Fruit fly (Drosophila melanogaster) Kc167 (cell line): ENCODE data around the gene Ccp84Ac.

Experiments used
- Myc ChIP-seq: fragments of >200 bp; optimal IDR thresholded peaks from 2 replicates; lab custom pipeline; 2017; ENCODE audit warnings: missing external identifiers
- Sin3A ChIP-seq: fragments of >200 bp; optimal IDR thresholded peaks from 2 replicates; lab custom pipeline; 2018; ENCODE audit warnings: missing external identifiers
- h ChIP-seq: fragments of >200 bp; optimal IDR thresholded peaks from 3 replicates; lab custom pipeline; 2018; ENCODE audit warnings: missing external identifiers
- insv ChIP-seq: fragments of >200 bp; optimal IDR thresholded peaks from 3 replicates; lab custom pipeline; 2018; ENCODE audit warnings: missing external identifiers
- psq ChIP-seq: fragments of >200 bp; optimal IDR thresholded peaks from 2 replicates; lab custom pipeline; 2017; ENCODE audit warnings: missing external identifiers
- ttk ChIP-seq: sonication (Bioruptor generic); optimal IDR thresholded peaks from 2 replicates; lab custom pipeline; 2017; ENCODE audit warnings: missing external identifiers

Ccp84Ac gene

dm6 chr3R:6667245-6667644 lies 28.8 kb downstream of the Ccp84Ac start:
- TF ChIP-seq ttk (lab: Kevin White, UChicago) = no peak
- TF ChIP-seq psq (lab: Kevin White, UChicago) = no peak
- TF ChIP-seq Myc (lab: Kevin White, UChicago) = no peak
- no peak for TF ChIP-seq Sin3A (lab: Kevin White, UChicago)
- no peak for TF ChIP-seq insv
- no peak for TF ChIP-seq h (lab: Kevin White, UChicago)

dm6 chr3R:6665117-6665654 lies 30.9 kb downstream of the Ccp84Ac start:
- no peak for TF ChIP-seq ttk (lab: Kevin White, UChicago)
- no peak for TF ChIP-seq h (lab: Kevin White, UChicago)
- no peak for TF ChIP-seq psq (lab: Kevin White, UChicago)
- TF ChIP-seq Myc (lab: Kevin White, UChicago) = no peak
- TF ChIP-seq insv = no peak
- no peak for TF ChIP-seq Sin3A (lab: Kevin White, UChicago)

dm6 chr3R:6664371-6665116 lies 31.5 kb downstream of the Ccp84Ac start:
- TF ChIP-seq psq (lab: Kevin White, UChicago) = no peak
- no peak for TF ChIP-seq h (lab: Kevin White, UChicago)
- no peak for TF ChIP-seq ttk (lab: Kevin White, UChicago)
- TF ChIP-seq Sin3A (lab: Kevin White, UChicago) = no peak
- TF ChIP-seq Myc (lab: Kevin White, UChicago) = no peak

dm6 chr3R:6663289-6663666 lies 32.8 kb downstream of the Ccp84Ac start:
- TF ChIP-seq ttk (lab: Kevin White, UChicago) = no peak
- no peak for TF ChIP-seq psq (lab: Kevin White, UChicago)
- no peak for TF ChIP-seq h (lab: Kevin White, UChicago)
- no peak for TF ChIP-seq Sin3A (lab: Kevin White, UChicago)
- TF ChIP-seq Myc (lab: Kevin White, UChicago) = no peak
- TF ChIP-seq insv = no peak

dm6 chr3R:6662613-6663288 lies 33.3 kb downstream of the Ccp84Ac start:
- TF ChIP-seq insv = no peak
- TF ChIP-seq Myc (lab: Kevin White, UChicago) = no peak
- TF ChIP-seq psq (lab: Kevin White, UChicago) = no peak
- TF ChIP-seq Sin3A (lab: Kevin White, UChicago) = no peak
- no peak for TF ChIP-seq ttk (lab: Kevin White, UChicago)
- TF ChIP-seq h (lab: Kevin White, UChicago) = no peak

- TF ChIP-seq insv = no peak
- TF ChIP-seq Myc (lab: Kevin White, UChicago) = no peak
- TF ChIP-seq h (lab: Kevin White, UChicago) = no peak
These were observed 36.1 kb downstream of the Ccp84Ac start, which contains the start of gene agt for dm6 chr3R:6659941-6660340. Gene agt (minus strand): TSS chr3R:6660100.

- TF ChIP-seq psq (lab: Kevin White, UChicago) (no peak), Sin3A (lab: Kevin White, UChicago) (no peak), insv (no peak), h (lab: Kevin White, UChicago) (no peak), Myc (lab: Kevin White, UChicago) (no peak), ttk (lab: Kevin White, UChicago) (no peak)
These were observed 38.5 kb downstream of the Ccp84Ac start, which contains the start of the genes CG1307 and twr for dm6 chr3R:6657278-6658246. Gene CG1307 (minus strand): TSS chr3R:6657442. Gene twr (plus strand): TSS chr3R:6657882.

dm6 chr3R:6646740-6647139 lies 49.3 kb downstream of the Ccp84Ac start, which contains the start of gene Taf1:
Gene Taf1 (plus strand): TSS chr3R:6646889.
- TF ChIP-seq Sin3A (lab: Kevin White, UChicago) (no peak), psq (lab: Kevin White, UChicago) (no peak), Myc (lab: Kevin White, UChicago) (no peak), h (lab: Kevin White, UChicago) (no peak), ttk (lab: Kevin White, UChicago) (no peak), insv (no peak)
